Fruit fly (Drosophila melanogaster) whole organism, embryonic: ENCODE results near the gene Glyat.

Source experiments
- Adf1 ChIP-seq: fragments of 200-800 bp; sonication (Bioruptor generic); IDR thresholded peaks from 2 replicates; pipeline ENCODE4 v1.3.6; 2022; ENCODE audit warnings: missing biosample characterization, missing genetic modification characterization
- Blimp-1 ChIP-seq: fragments of 200-800 bp; sonication (Bioruptor generic); optimal IDR thresholded peaks from 3 replicates; lab custom pipeline; 2018; ENCODE audit warnings: missing biosample characterization, missing genetic modification characterization, mild to moderate bottlenecking, moderate library complexity, missing genetic modification reagents
- CG10654 ChIP-seq: fragments of 200-800 bp; sonication (Bioruptor generic); optimal IDR thresholded peaks from 2 replicates; lab custom pipeline; 2016; ENCODE audit warnings: missing biosample characterization, missing genetic modification characterization
- CG12104 ChIP-seq: fragments of 200-800 bp; sonication (Bioruptor generic); optimal IDR thresholded peaks from 3 replicates; lab custom pipeline; 2016; ENCODE audit warnings: missing biosample characterization, missing genetic modification characterization
- CG13296 ChIP-seq: fragments of 200-800 bp; sonication (Bioruptor generic); optimal IDR thresholded peaks from 3 replicates; lab custom pipeline; 2018; ENCODE audit warnings: missing biosample characterization, mild to moderate bottlenecking, missing genetic modification characterization
- CG13775 ChIP-seq: fragments of 200-800 bp; sonication (Bioruptor generic); optimal IDR thresholded peaks from 3 replicates; lab custom pipeline; 2017; ENCODE audit warnings: missing biosample characterization, mild to moderate bottlenecking, missing genetic modification characterization
- CG14667 ChIP-seq: fragments of 200-800 bp; sonication (Bioruptor generic); IDR thresholded peaks from 2 replicates; pipeline ENCODE4 v1.3.6; 2022; ENCODE audit warnings: missing biosample characterization, missing genetic modification characterization
- CG14710 ChIP-seq: fragments of 200-800 bp; sonication (Bioruptor generic); optimal IDR thresholded peaks from 3 replicates; lab custom pipeline; 2019; ENCODE audit warnings: missing biosample characterization, mild to moderate bottlenecking, missing genetic modification characterization, moderate library complexity
- CG14860 ChIP-seq: fragments of 200-800 bp; sonication (Bioruptor generic); IDR thresholded peaks from 3 replicates; pipeline ENCODE4 v1.3.6; 2022; ENCODE audit warnings: missing biosample characterization, missing genetic modification characterization; ENCODE audit not compliant: partially characterized antibody
- CG14965 ChIP-seq: fragments of 200-800 bp; sonication (Bioruptor generic); optimal IDR thresholded peaks from 2 replicates; lab custom pipeline; 2016; ENCODE audit warnings: missing biosample characterization, missing genetic modification characterization, borderline replicate concordance
- CG1647 ChIP-seq: fragments of 200-800 bp; sonication (Bioruptor generic); optimal IDR thresholded peaks from 3 replicates; lab custom pipeline; 2016; ENCODE audit warnings: missing biosample characterization, missing genetic modification characterization
- CG2202 ChIP-seq: fragments of 200-800 bp; sonication (Bioruptor generic); optimal IDR thresholded peaks from 2 replicates; lab custom pipeline; 2018; ENCODE audit warnings: missing biosample characterization, mild to moderate bottlenecking, missing genetic modification characterization
- CG33557 ChIP-seq: fragments of 200-800 bp; sonication (Bioruptor generic); optimal IDR thresholded peaks from 2 replicates; lab custom pipeline; 2019; ENCODE audit warnings: missing biosample characterization, mild to moderate bottlenecking, missing genetic modification characterization, moderate library complexity
- CG3847 ChIP-seq: fragments of 200-800 bp; sonication (Bioruptor generic); IDR thresholded peaks from 2 replicates; pipeline ENCODE4 v1.3.6; 2022; ENCODE audit warnings: missing biosample characterization, missing genetic modification characterization
- CG7928 ChIP-seq: fragments of 200-800 bp; sonication (Bioruptor generic); optimal IDR thresholded peaks from 2 replicates; lab custom pipeline; 2017; ENCODE audit warnings: missing biosample characterization, mild to moderate bottlenecking, missing genetic modification characterization
- CG8281 ChIP-seq: fragments of 200-800 bp; sonication (Bioruptor generic); optimal IDR thresholded peaks from 2 replicates; lab custom pipeline; 2018; ENCODE audit warnings: missing biosample characterization, mild to moderate bottlenecking, missing genetic modification characterization, moderate library complexity
- CG9609 ChIP-seq: fragments of 200-800 bp; sonication (Bioruptor generic); optimal IDR thresholded peaks from 3 replicates; lab custom pipeline; 2016; ENCODE audit warnings: missing biosample characterization, missing genetic modification characterization
- CG9797 ChIP-seq: fragments of 200-800 bp; sonication (Bioruptor generic); optimal IDR thresholded peaks from 3 replicates; lab custom pipeline; 2018; ENCODE audit warnings: missing biosample characterization, mild to moderate bottlenecking, missing genetic modification characterization
- D19B ChIP-seq: fragments of 200-800 bp; sonication (Bioruptor generic); optimal IDR thresholded peaks from 2 replicates; lab custom pipeline; 2017; ENCODE audit warnings: missing biosample characterization, mild to moderate bottlenecking, missing genetic modification characterization
- Dfd ChIP-seq, 2 experiments: fragments of >200 bp; optimal IDR thresholded peaks; 2 replicates each; lab custom pipeline; 2017; ENCODE audit warnings: missing biosample characterization in 2 of 2, missing genetic modification characterization in 2 of 2
- Dll ChIP-seq: fragments of 200-800 bp; sonication (Bioruptor generic); IDR thresholded peaks from 4 replicates; pipeline ENCODE4 v1.3.6; 2022; ENCODE audit warnings: missing biosample characterization, missing genetic modification characterization; ENCODE audit not compliant: partially characterized antibody
- HLH3B ChIP-seq: fragments of 200-800 bp; sonication (Bioruptor generic); IDR thresholded peaks from 2 replicates; pipeline ENCODE4 v1.3.6; 2022; ENCODE audit warnings: missing biosample characterization, missing genetic modification characterization
- Nf-YA ChIP-seq: fragments of 200-800 bp; sonication (Bioruptor generic); IDR thresholded peaks from 2 replicates; pipeline ENCODE4 v1.3.6; 2022; ENCODE audit warnings: missing biosample characterization, missing genetic modification characterization
- NfI ChIP-seq: fragments of 200-800 bp; sonication (Bioruptor generic); optimal IDR thresholded peaks from 3 replicates; lab custom pipeline; 2018; ENCODE audit warnings: missing biosample characterization, mild to moderate bottlenecking, missing genetic modification characterization, moderate library complexity
- Pdp1 ChIP-seq, 2 experiments: fragments of 200-800 bp; sonication (Bioruptor generic); optimal IDR thresholded peaks; 3 replicates each; lab custom pipeline; 2016; ENCODE audit warnings: missing biosample characterization in 2 of 2, missing genetic modification characterization in 2 of 2, mild to moderate bottlenecking in 1 of 2, moderate library complexity in 1 of 2
- Six4 ChIP-seq: fragments of 200-800 bp; sonication (Bioruptor generic); optimal IDR thresholded peaks from 2 replicates; lab custom pipeline; 2016; ENCODE audit warnings: missing biosample characterization, missing genetic modification characterization
- Taf1 ChIP-seq: fragments of 200-800 bp; sonication (Bioruptor generic); IDR thresholded peaks from 2 replicates; pipeline ENCODE4 v1.3.6; 2022; ENCODE audit warnings: missing biosample characterization, missing genetic modification characterization
- Trl ChIP-seq, 3 experiments: fragments of >200 bp in 2 of 3; fragments of 200-800 bp in 1 of 3; sonication (Bioruptor generic) in 1 of 3; optimal IDR thresholded peaks; 2 replicates in 1 of 3; 3 replicates in 2 of 3; lab custom pipeline; 2016 to 2017; ENCODE audit warnings: missing biosample characterization in 1 of 3, missing genetic modification characterization in 1 of 3
- YL-1 ChIP-seq: fragments of 200-800 bp; sonication (Bioruptor generic); optimal IDR thresholded peaks from 3 replicates; lab custom pipeline; 2017; ENCODE audit warnings: missing biosample characterization, mild to moderate bottlenecking, missing genetic modification characterization
- abd-A ChIP-seq: fragments of 200-800 bp; sonication (Bioruptor generic); optimal IDR thresholded peaks from 3 replicates; lab custom pipeline; 2019; ENCODE audit warnings: missing biosample characterization, mild to moderate bottlenecking, missing genetic modification characterization, moderate library complexity
- ara ChIP-seq: fragments of 200-800 bp; sonication (Bioruptor generic); IDR thresholded peaks from 2 replicates; pipeline ENCODE4 v1.3.6; 2022; ENCODE audit warnings: missing biosample characterization, missing genetic modification characterization
- cad ChIP-seq: fragments of >200 bp; optimal IDR thresholded peaks from 2 replicates; lab custom pipeline; 2017; ENCODE audit warnings: missing biosample characterization, missing genetic modification characterization
- corto ChIP-seq: fragments of 200-800 bp; sonication (Bioruptor generic); optimal IDR thresholded peaks from 2 replicates; lab custom pipeline; 2016; ENCODE audit warnings: missing biosample characterization, mild to moderate bottlenecking, missing genetic modification characterization, moderate library complexity
- danr ChIP-seq: fragments of 200-800 bp; sonication (Bioruptor generic); IDR thresholded peaks from 2 replicates; pipeline ENCODE4 v1.3.6; 2022; ENCODE audit warnings: missing biosample characterization, missing genetic modification characterization
- ham ChIP-seq: fragments of 200-800 bp; sonication (Bioruptor generic); IDR thresholded peaks from 2 replicates; pipeline ENCODE4 v1.3.6; 2022; ENCODE audit warnings: missing biosample characterization, missing genetic modification characterization
- jumu ChIP-seq: fragments of 200-800 bp; sonication (Bioruptor generic); optimal IDR thresholded peaks from 3 replicates; lab custom pipeline; 2016; ENCODE audit warnings: missing biosample characterization, missing genetic modification characterization
- knrl ChIP-seq: fragments of 200-800 bp; sonication (Bioruptor generic); IDR thresholded peaks from 3 replicates; pipeline ENCODE4 v1.3.6; 2022; ENCODE audit warnings: missing biosample characterization, missing genetic modification characterization; ENCODE audit not compliant: partially characterized antibody
- nau ChIP-seq: fragments of 200-800 bp; sonication (Bioruptor generic); optimal IDR thresholded peaks from 3 replicates; lab custom pipeline; 2017; ENCODE audit warnings: missing biosample characterization, mild to moderate bottlenecking, missing genetic modification characterization, missing genetic modification reagents
- nerfin-2 ChIP-seq: fragments of 200-800 bp; sonication (Bioruptor generic); IDR thresholded peaks from 2 replicates; pipeline ENCODE4 v1.3.6; 2022; ENCODE audit warnings: missing biosample characterization, missing genetic modification characterization; ENCODE audit not compliant: partially characterized antibody
- pita ChIP-seq: fragments of 200-800 bp; sonication (Bioruptor generic); optimal IDR thresholded peaks from 2 replicates; lab custom pipeline; 2017; ENCODE audit warnings: missing biosample characterization, mild to moderate bottlenecking, missing genetic modification characterization
- prd ChIP-seq, 3 experiments: fragments of >200 bp in 2 of 3; fragments of 200-800 bp in 1 of 3; sonication (Bioruptor generic) in 1 of 3; optimal IDR thresholded peaks in 2 of 3; IDR thresholded peaks in 1 of 3; 2 replicates in 2 of 3; 3 replicates in 1 of 3; pipeline versions ENCODE4 v1.3.6 to Lab custom; 2017 to 2022; ENCODE audit warnings: missing biosample characterization in 1 of 3, missing genetic modification characterization in 1 of 3
- ranshi ChIP-seq: fragments of 200-800 bp; sonication (Bioruptor generic); IDR thresholded peaks from 2 replicates; pipeline ENCODE4 v1.3.6; 2022; ENCODE audit warnings: missing biosample characterization, missing genetic modification characterization
- salm ChIP-seq: fragments of 200-800 bp; sonication (Bioruptor generic); optimal IDR thresholded peaks from 2 replicates; lab custom pipeline; 2018; ENCODE audit warnings: missing biosample characterization, mild to moderate bottlenecking, missing genetic modification characterization
- tgo ChIP-seq: fragments of 200-800 bp; sonication (Bioruptor generic); IDR thresholded peaks from 3 replicates; pipeline ENCODE4 v1.3.6; 2022; ENCODE audit warnings: missing biosample characterization, missing genetic modification characterization
- trh ChIP-seq: fragments of 200-800 bp; sonication (Bioruptor generic); optimal IDR thresholded peaks from 2 replicates; lab custom pipeline; 2016; ENCODE audit warnings: missing biosample characterization, missing genetic modification characterization
- vvl ChIP-seq: fragments of 200-800 bp; sonication (Bioruptor generic); IDR thresholded peaks from 2 replicates; pipeline ENCODE4 v1.3.6; 2022; ENCODE audit warnings: missing biosample characterization, missing genetic modification characterization
- zen2 ChIP-seq: fragments of 200-800 bp; sonication (Bioruptor generic); IDR thresholded peaks from 3 replicates; pipeline ENCODE4 v1.3.6; 2022; ENCODE audit warnings: missing biosample characterization, missing genetic modification characterization; ENCODE audit not compliant: partially characterized antibody

The Glyat gene

DNA sequence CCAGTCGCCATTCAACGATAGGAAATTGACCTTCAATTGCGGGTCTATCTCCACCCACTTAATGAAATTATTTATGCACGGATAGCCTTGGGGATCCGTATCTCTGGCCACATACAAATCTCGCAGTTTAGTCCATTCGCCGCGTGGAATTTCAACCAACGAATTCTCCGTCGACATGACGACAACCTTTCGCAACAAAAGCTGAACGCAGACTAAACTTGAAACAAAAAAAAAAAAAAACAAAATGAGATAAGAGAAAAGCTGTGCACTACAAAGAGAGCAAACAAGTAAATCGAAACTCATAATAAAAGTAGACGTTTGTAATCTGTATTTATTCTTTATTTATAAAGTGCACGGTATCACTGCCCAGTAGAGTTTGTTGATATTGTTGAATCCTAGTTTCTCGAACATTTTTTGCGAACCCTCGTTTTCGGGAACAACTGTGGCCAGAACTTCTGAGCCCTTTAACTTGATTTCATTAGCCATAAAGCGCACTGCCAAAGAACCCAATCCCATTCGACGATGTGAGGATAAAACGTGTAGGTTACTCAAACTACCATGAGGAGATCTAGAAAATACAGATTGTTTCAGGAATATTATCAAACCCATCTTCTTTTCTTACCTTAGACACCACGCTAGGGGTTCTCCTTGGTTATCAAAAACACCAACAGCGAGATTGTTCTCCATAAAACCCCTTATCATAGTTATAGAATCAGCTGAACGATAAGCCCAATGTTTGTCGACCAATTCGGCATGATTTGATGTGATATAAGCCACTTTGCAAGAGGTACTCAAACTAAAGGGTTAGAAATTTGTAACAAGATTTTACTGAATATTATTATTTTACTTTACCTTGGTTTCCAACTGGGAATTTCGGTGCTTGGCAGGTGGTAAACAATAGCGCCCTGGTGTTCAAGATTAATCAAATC, 905 bp downstream of the Glyat start, which contains the start of gene CG12560 (continued):
- TF ChIP-seq nau (no peak), CG1647 (no peak), Nf-YA (GFP tag; lab: Robert Waterston, UW) (no peak), corto (GFP tag; lab: Kevin White, UChicago) (no peak), CG12104 (GFP tag; lab: Kevin White, UChicago) (no peak), CG8281 (tag; lab: Kevin White, UChicago) (no peak), CG14860 (GFP tag; lab: Robert Waterston, UW) (no peak), trh (no peak), nerfin-2 (no peak), Taf1 (GFP tag; lab: Robert Waterston, UW) (no peak), NfI (GFP tag; lab: Kevin White, UChicago) (peak; percentile 12), Pdp1 (GFP tag; optimal IDR thresholded peaks at IDR 0.05; lab: Kevin White, UChicago) (peak in 1 of 2 experiments; percentile 8), cad (GFP tag; lab: Kevin White, UChicago) (no peak), Dfd (GFP tag; optimal IDR thresholded peaks at IDR 0.05; lab: Kevin White, UChicago) (no peak), abd-A (tag; lab: Kevin White, UChicago) (no peak), Blimp-1 (no peak), jumu (GFP tag; lab: Kevin White, UChicago) (no peak), CG10654 (no peak), CG14710 (tag; lab: Kevin White, UChicago) (no peak), CG3847 (GFP tag; lab: Robert Waterston, UW) (no peak), Dll (GFP tag; lab: Robert Waterston, UW) (no peak), CG13775 (GFP tag; lab: Kevin White, UChicago) (no peak), HLH3B (GFP tag; lab: Robert Waterston, UW) (no peak), pita (no peak), CG9609 (GFP tag; lab: Kevin White, UChicago) (no peak), ara (no peak), Trl (optimal IDR thresholded peaks at IDR 0.05; lab: Kevin White, UChicago) (peak; percentile 15 to 60), Trl (GFP tag; optimal IDR thresholded peaks at IDR 0.05; lab: Kevin White, UChicago) (peak; percentile 40), Adf1 (GFP tag; lab: Robert Waterston, UW) (no peak; the same call in 1 of the 2 replicates), YL-1 (no peak), salm (tag; lab: Kevin White, UChicago) (no peak), vvl (GFP tag; lab: Robert Waterston, UW) (no peak; the same call in 1 of the 2 replicates), knrl (no peak), CG14667 (GFP tag; lab: Robert Waterston, UW) (no peak; the same call in 1 of the 2 replicates), zen2 (no peak), ham (GFP tag; lab: Robert Waterston, UW) (no peak), ranshi (GFP tag; lab: Robert Waterston, UW) (peak; percentile 37; the same call in 1 of the 2 replicates), tgo (GFP tag; lab: Robert Waterston, UW) (peak; percentile 43; the same call in 1 of the 3 replicates), CG9797 (no peak), prd (optimal IDR thresholded peaks at IDR 0.05; lab: Kevin White, UChicago) (no peak), prd (GFP tag; IDR thresholded peaks at IDR 0.05; lab: Robert Waterston, UW) (no peak), CG7928 (no peak), D19B (GFP tag; lab: Kevin White, UChicago) (peak; percentile 70), CG14965 (GFP tag; lab: Kevin White, UChicago) (no peak), danr (GFP tag; lab: Robert Waterston, UW) (no peak), CG33557 (GFP tag; lab: Kevin White, UChicago) (no peak), CG2202 (tag; lab: Kevin White, UChicago) (no peak), CG13296 (GFP tag; lab: Kevin White, UChicago) (no peak), Six4 (GFP tag; lab: Kevin White, UChicago) (no peak)
